Fruit fly (Drosophila melanogaster) whole organism: ENCODE results near the gene CG32235.

Source experiments
- CG8478 ChIP-seq: fragments of >200 bp; optimal IDR thresholded peaks from 2 replicates; lab custom pipeline; 2018; ENCODE audit warnings: inconsistent platforms
- Dll ChIP-seq: fragments of >200 bp; optimal IDR thresholded peaks from 2 replicates; lab custom pipeline; 2017
- EcR ChIP-seq, 2 experiments: fragments of >200 bp; optimal IDR thresholded peaks; 2 replicates each; lab custom pipeline; 2017; ENCODE audit warnings: missing biosample characterization in 2 of 2, missing genetic modification characterization in 2 of 2, missing genetic modification reagents in 2 of 2
- pan ChIP-seq: fragments of >200 bp; optimal IDR thresholded peaks from 2 replicates; lab custom pipeline; 2017
- psq ChIP-seq: fragments of >200 bp; optimal IDR thresholded peaks from 2 replicates; lab custom pipeline; 2017
- usp ChIP-seq: fragments of >200 bp; optimal IDR thresholded peaks from 2 replicates; lab custom pipeline; 2017; ENCODE audit warnings: missing biosample characterization, missing genetic modification characterization, mixed read lengths

CG32235 gene

dm6 chr3L:4860370-4860769 is at the start of gene CG32235:
Gene CG32235, minus strand, starts transcription at chr3L:4860470.
- no peak for TF ChIP-seq pan
- TF ChIP-seq Dll (lab: Kevin White, UChicago), result no peak
- no peak for TF ChIP-seq EcR (GFP tag; optimal IDR thresholded peaks at IDR 0.05; lab: Kevin White, UChicago)
- no peak for TF ChIP-seq CG8478 (lab: Kevin White, UChicago)
- TF ChIP-seq usp (GFP tag; lab: Kevin White, UChicago), result no peak
- no peak for TF ChIP-seq psq (lab: Kevin White, UChicago)

- TF ChIP-seq EcR (GFP tag; optimal IDR thresholded peaks at IDR 0.05; lab: Kevin White, UChicago) (no peak), Dll (lab: Kevin White, UChicago) (no peak), psq (lab: Kevin White, UChicago) (no peak), usp (GFP tag; lab: Kevin White, UChicago) (no peak), CG8478 (lab: Kevin White, UChicago) (no peak), pan (no peak)
These were observed 49.8 kb upstream of the CG32235 start, which contains the start of gene Rh50 for dm6 chr3L:4910068-4910467. Gene Rh50, plus strand, starts transcription at chr3L:4910368.

dm6 chr3L:4899117-4899516 is 38.8 kb upstream of the CG32235 start:
- TF ChIP-seq CG8478 (lab: Kevin White, UChicago), result no peak
- TF ChIP-seq Dll (lab: Kevin White, UChicago), result no peak
- TF ChIP-seq EcR (GFP tag; optimal IDR thresholded peaks at IDR 0.05; lab: Kevin White, UChicago), result no peak
- no peak for TF ChIP-seq psq (lab: Kevin White, UChicago)
- TF ChIP-seq usp (GFP tag; lab: Kevin White, UChicago), result no peak
- TF ChIP-seq pan, result no peak

dm6 chr3L:4898647-4899046 is 38.4 kb upstream of the CG32235 start, which contains the start of gene hoka:
Gene hoka, plus strand, starts transcription at chr3L:4898900.
- TF ChIP-seq Dll (lab: Kevin White, UChicago) (no peak), pan (no peak), CG8478 (lab: Kevin White, UChicago) (no peak), psq (lab: Kevin White, UChicago) (no peak), EcR (GFP tag; optimal IDR thresholded peaks at IDR 0.05; lab: Kevin White, UChicago) (no peak), usp (GFP tag; lab: Kevin White, UChicago) (no peak)

- no peak for TF ChIP-seq pan
- TF ChIP-seq Dll (lab: Kevin White, UChicago), result no peak
- no peak for TF ChIP-seq CG8478 (lab: Kevin White, UChicago)
- no peak for TF ChIP-seq EcR (GFP tag; optimal IDR thresholded peaks at IDR 0.05; lab: Kevin White, UChicago)
These were observed 36.3 kb upstream of the CG32235 start, which contains the start of gene CG13705 for dm6 chr3L:4896564-4896963. Gene CG13705, plus strand, starts transcription at chr3L:4896864.

dm6 chr3L:4860969-4861368 is 699 bp upstream of the CG32235 start, which contains the start of gene Dnah3:
Gene Dnah3, plus strand, starts transcription at chr3L:4861269.
- TF ChIP-seq pan (no peak), CG8478 (lab: Kevin White, UChicago) (no peak), psq (lab: Kevin White, UChicago) (no peak), EcR (GFP tag; optimal IDR thresholded peaks at IDR 0.05; lab: Kevin White, UChicago) (no peak), Dll (lab: Kevin White, UChicago) (no peak), usp (GFP tag; lab: Kevin White, UChicago) (no peak)

- TF ChIP-seq CG8478 (lab: Kevin White, UChicago) (no peak), Dll (lab: Kevin White, UChicago) (no peak), usp (GFP tag; lab: Kevin White, UChicago) (no peak), psq (lab: Kevin White, UChicago) (no peak), EcR (GFP tag; optimal IDR thresholded peaks at IDR 0.05; lab: Kevin White, UChicago) (no peak), pan (no peak)
These were observed 5.1 kb downstream of the CG32235 start for dm6 chr3L:4855208-4855607.

- TF ChIP-seq usp (GFP tag; lab: Kevin White, UChicago) (no peak), EcR (GFP tag; optimal IDR thresholded peaks at IDR 0.05; lab: Kevin White, UChicago) (no peak), pan (no peak), psq (lab: Kevin White, UChicago) (no peak), Dll (lab: Kevin White, UChicago) (no peak), CG8478 (lab: Kevin White, UChicago) (no peak)
These were observed 6.1 kb downstream of the CG32235 start for dm6 chr3L:4854153-4854552.

- no peak for TF ChIP-seq Dll (lab: Kevin White, UChicago)
- TF ChIP-seq psq (lab: Kevin White, UChicago), result no peak
- no peak for TF ChIP-seq usp (GFP tag; lab: Kevin White, UChicago)
- no peak for TF ChIP-seq EcR (GFP tag; optimal IDR thresholded peaks at IDR 0.05; lab: Kevin White, UChicago)
- no peak for TF ChIP-seq CG8478 (lab: Kevin White, UChicago)
- TF ChIP-seq pan, result no peak
These were observed 7.2 kb downstream of the CG32235 start for dm6 chr3L:4853070-4853469.

dm6 chr3L:4852411-4853050 is 7.7 kb downstream of the CG32235 start, which contains the start of gene CG32237:
Gene CG32237, minus strand, starts transcription at chr3L:4852461.
- TF ChIP-seq usp (GFP tag; lab: Kevin White, UChicago) (no peak), psq (lab: Kevin White, UChicago) (no peak), pan (no peak), CG8478 (lab: Kevin White, UChicago) (no peak), Dll (lab: Kevin White, UChicago) (no peak), EcR (GFP tag; optimal IDR thresholded peaks at IDR 0.05; lab: Kevin White, UChicago) (no peak)

- no peak for TF ChIP-seq Dll (lab: Kevin White, UChicago)
- TF ChIP-seq pan, result no peak
- TF ChIP-seq EcR (GFP tag; optimal IDR thresholded peaks at IDR 0.05; lab: Kevin White, UChicago), result no peak
- TF ChIP-seq usp (GFP tag; lab: Kevin White, UChicago), result no peak
- no peak for TF ChIP-seq psq (lab: Kevin White, UChicago)
- no peak for TF ChIP-seq CG8478 (lab: Kevin White, UChicago)
These were observed 12.2 kb downstream of the CG32235 start for dm6 chr3L:4848066-4848465.

dm6 chr3L:4844792-4845191 is 15.5 kb downstream of the CG32235 start:
- TF ChIP-seq pan (no peak), psq (lab: Kevin White, UChicago) (no peak), CG8478 (lab: Kevin White, UChicago) (no peak), usp (GFP tag; lab: Kevin White, UChicago) (no peak), Dll (lab: Kevin White, UChicago) (no peak), EcR (GFP tag; optimal IDR thresholded peaks at IDR 0.05; lab: Kevin White, UChicago) (no peak)
